Worm (Caenorhabditis elegans) whole organism, early embryonic: ENCODE measurements around the gene str-48.
A peak's percentile ranks its signal among the peaks of the same experiment; 100 is the strongest.

ENCODE experiments used
- B0310.2 ChIP-seq: sonication (generic microtip); optimal IDR thresholded peaks from 2 replicates; lab custom pipeline; 2016; ENCODE audit warnings: mild to moderate bottlenecking, missing genetic modification characterization, missing compliant biosample characterization
- F13C5.2 ChIP-seq: sonication (generic microtip); optimal IDR thresholded peaks from 2 replicates; lab custom pipeline; 2017; ENCODE audit warnings: mild to moderate bottlenecking, missing genetic modification characterization, inconsistent platforms, missing compliant biosample characterization
- aly-1 ChIP-seq: sonication (generic microtip); optimal IDR thresholded peaks from 2 replicates; lab custom pipeline; 2016; ENCODE audit warnings: missing genetic modification characterization, missing compliant biosample characterization
- ama-1 ChIP-seq: fragments of 150-350 bp; optimal IDR thresholded peaks from 2 replicates; lab custom pipeline; 2014
- ceh-13 ChIP-seq: fragments of 200-800 bp; sonication (Bioruptor generic); optimal IDR thresholded peaks from 2 replicates; lab custom pipeline; 2018; ENCODE audit warnings: mild to moderate bottlenecking, missing genetic modification characterization, missing compliant biosample characterization
- ceh-36 ChIP-seq: sonication (generic microtip); optimal IDR thresholded peaks from 2 replicates; lab custom pipeline; 2016; ENCODE audit warnings: missing genetic modification characterization, inconsistent platforms, missing compliant biosample characterization
- ets-7 ChIP-seq: sonication (generic microtip); optimal IDR thresholded peaks from 2 replicates; lab custom pipeline; 2016; ENCODE audit warnings: missing genotype, missing genetic modification characterization, missing compliant biosample characterization
- flt-1 ChIP-seq: fragments of 200-800 bp; sonication (Bioruptor generic); IDR thresholded peaks from 2 replicates; pipeline ENCODE4 v1.3.6; 2022; ENCODE audit warnings: missing genetic modification characterization, missing compliant biosample characterization
- hmbx-1 ChIP-seq: sonication (generic microtip); optimal IDR thresholded peaks from 2 replicates; lab custom pipeline; 2016; ENCODE audit warnings: mild to moderate bottlenecking, missing genetic modification characterization, missing compliant biosample characterization
- hmg-4 ChIP-seq: fragments of 200-800 bp; sonication (Bioruptor generic); optimal IDR thresholded peaks from 2 replicates; lab custom pipeline; 2018; ENCODE audit warnings: mild to moderate bottlenecking, missing genetic modification characterization, missing compliant biosample characterization
- hnd-1 ChIP-seq: sonication (generic microtip); optimal IDR thresholded peaks from 2 replicates; lab custom pipeline; 2016; ENCODE audit warnings: missing genetic modification characterization, missing compliant biosample characterization
- pes-1 ChIP-seq: fragments of 200-800 bp; sonication (Bioruptor generic); IDR thresholded peaks from 2 replicates; pipeline ENCODE4 v1.3.6; 2022; ENCODE audit warnings: missing genetic modification reagents, missing genetic modification characterization, missing compliant biosample characterization
- scrt-1 ChIP-seq: fragments of 200-800 bp; sonication (Bioruptor generic); IDR thresholded peaks from 2 replicates; pipeline ENCODE4 v1.3.6; 2022; ENCODE audit warnings: missing genetic modification characterization, missing compliant biosample characterization
- sea-1 ChIP-seq: fragments of 200-800 bp; sonication (Bioruptor generic); conservative IDR thresholded peaks from 2 replicates; pipeline ENCODE4 v1.3.6; 2022; ENCODE audit warnings: missing genetic modification characterization, missing compliant biosample characterization
- tbx-11 ChIP-seq: fragments of 200-800 bp; sonication (Bioruptor generic); IDR thresholded peaks from 2 replicates; pipeline ENCODE4 v1.3.6; 2022; ENCODE audit warnings: missing genetic modification characterization, missing compliant biosample characterization
- tbx-37 ChIP-seq: fragments of 200-800 bp; sonication (Bioruptor generic); conservative IDR thresholded peaks from 2 replicates; pipeline ENCODE4 v1.3.6; 2022; ENCODE audit warnings: missing genetic modification reagents, missing genetic modification characterization, missing compliant biosample characterization
- tra-4 ChIP-seq: sonication (generic microtip); optimal IDR thresholded peaks from 2 replicates; lab custom pipeline; 2017; ENCODE audit warnings: missing genetic modification characterization, missing compliant biosample characterization

str-48 gene

ce11 chrIV:7107893-7108292 lies 13.9 kb upstream of the str-48 start, which contains the start of gene ZC477.2:
TSS of gene ZC477.2 (plus strand) at chrIV:7108193.
- no peak for TF ChIP-seq ceh-36 (tag; lab: Kevin White, UChicago)
- TF ChIP-seq ama-1 (lab: Kevin White, UChicago): no peak
- no peak for TF ChIP-seq hmbx-1
- no peak for TF ChIP-seq scrt-1 (GFP tag; lab: Robert Waterston, UW)
- TF ChIP-seq B0310.2 (tag; lab: Kevin White, UChicago): no peak

DNA sequence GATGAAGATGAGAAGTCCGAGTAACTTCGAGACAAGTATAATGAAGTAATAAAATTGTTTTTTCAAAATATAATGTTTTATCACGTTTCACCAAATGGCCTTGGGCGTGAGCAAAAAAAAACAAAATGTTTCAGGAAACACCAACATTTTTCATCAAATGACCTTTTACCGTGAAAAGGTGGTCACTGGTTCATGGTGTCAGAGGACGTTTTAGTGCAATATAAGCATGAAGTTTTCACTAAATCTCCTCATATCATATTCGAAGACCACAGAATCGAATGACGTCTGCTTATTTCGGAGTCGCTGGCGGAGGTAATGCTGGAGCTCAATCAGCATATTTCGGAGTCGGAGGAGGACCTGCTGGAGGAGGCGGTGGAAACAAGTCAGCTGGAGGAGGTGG lies 10.5 kb upstream of the str-48 start, which contains the start of the genes ZC477.7 and ssq-3:
Gene ZC477.7 (minus strand): TSS at position 101 of the 400 bp plus-strand sequence.
Gene ssq-3 (plus strand): TSS at position 251 of the 400 bp plus-strand sequence.
- TF ChIP-seq flt-1 (GFP tag; lab: Robert Waterston, UW): no peak
- no peak for TF ChIP-seq ama-1 (lab: Kevin White, UChicago)
- TF ChIP-seq tra-4 (tag; lab: Kevin White, UChicago): no peak
- TF ChIP-seq tbx-11 (GFP tag; lab: Robert Waterston, UW): no peak
- no peak for TF ChIP-seq sea-1 (GFP tag; lab: Robert Waterston, UW)
- no peak for TF ChIP-seq ceh-36 (tag; lab: Kevin White, UChicago)
- no peak for TF ChIP-seq B0310.2 (tag; lab: Kevin White, UChicago)
- TF ChIP-seq aly-1 (tag; lab: Kevin White, UChicago): no peak
- TF ChIP-seq pes-1 (GFP tag; lab: Robert Waterston, UW): no peak
- no peak for TF ChIP-seq tbx-37 (GFP tag; lab: Robert Waterston, UW)
- TF ChIP-seq hmbx-1: no peak
- TF ChIP-seq ceh-13 (GFP tag; lab: Kevin White, UChicago): no peak
- no peak for TF ChIP-seq hmg-4 (GFP tag; lab: Kevin White, UChicago)

ce11 chrIV:7114599-7114998 lies 7.2 kb upstream of the str-48 start, which contains the start of gene nas-8:
TSS of gene nas-8 (plus strand) at chrIV:7114899.
- TF ChIP-seq ets-7 (no peak), scrt-1 (GFP tag; lab: Robert Waterston, UW) (no peak), tra-4 (tag; lab: Kevin White, UChicago) (no peak), hnd-1 (tag; lab: Kevin White, UChicago) (no peak), ceh-36 (tag; lab: Kevin White, UChicago) (no peak), tbx-11 (GFP tag; lab: Robert Waterston, UW) (no peak), ceh-13 (GFP tag; lab: Kevin White, UChicago) (no peak), aly-1 (tag; lab: Kevin White, UChicago) (no peak), hmbx-1 (no peak), flt-1 (GFP tag; lab: Robert Waterston, UW) (no peak), sea-1 (GFP tag; lab: Robert Waterston, UW) (no peak), hmg-4 (GFP tag; lab: Kevin White, UChicago) (no peak), tbx-37 (GFP tag; lab: Robert Waterston, UW) (no peak), ama-1 (lab: Kevin White, UChicago) (no peak), B0310.2 (tag; lab: Kevin White, UChicago) (no peak)

ce11 chrIV:7131780-7132179 lies 10.0 kb downstream of the str-48 start, which contains the start of gene grsp-3:
TSS of gene grsp-3 (minus strand) at chrIV:7131928.
- TF ChIP-seq flt-1 (GFP tag; lab: Robert Waterston, UW) (no peak), scrt-1 (GFP tag; lab: Robert Waterston, UW) (no peak)

DNA sequence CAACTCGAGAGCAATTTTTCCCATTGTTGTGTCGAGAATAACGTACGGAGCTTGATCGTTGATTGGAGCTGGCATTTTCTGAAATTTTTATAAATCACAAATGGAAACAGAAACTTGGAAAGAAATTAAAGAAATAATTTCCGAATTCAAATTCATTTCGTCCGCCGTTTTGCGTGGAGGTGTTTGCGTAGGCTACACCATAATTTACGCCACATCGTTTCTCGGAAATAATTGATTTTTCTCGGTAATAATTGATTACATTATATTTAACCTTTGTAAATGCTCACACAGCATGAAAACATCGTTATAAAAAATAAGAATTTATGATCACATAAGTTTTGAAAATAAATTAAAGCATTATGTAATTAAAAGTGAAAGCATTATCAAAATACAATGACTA lies 11.3 kb downstream of the str-48 start, which contains the start of gene cyn-12:
Gene cyn-12 (minus strand): TSS at position 78 of the 400 bp plus-strand sequence.
- TF ChIP-seq tbx-11 (GFP tag; lab: Robert Waterston, UW) (no peak), tra-4 (tag; lab: Kevin White, UChicago) (no peak), tbx-37 (GFP tag; lab: Robert Waterston, UW) (0 out of 2 replicates have a peak, but pooled peaks have one; percentile 14), ets-7 (no peak), hmg-4 (GFP tag; lab: Kevin White, UChicago) (no peak), F13C5.2 (tag; lab: Kevin White, UChicago) (no peak), hnd-1 (tag; lab: Kevin White, UChicago) (no peak)

DNA sequence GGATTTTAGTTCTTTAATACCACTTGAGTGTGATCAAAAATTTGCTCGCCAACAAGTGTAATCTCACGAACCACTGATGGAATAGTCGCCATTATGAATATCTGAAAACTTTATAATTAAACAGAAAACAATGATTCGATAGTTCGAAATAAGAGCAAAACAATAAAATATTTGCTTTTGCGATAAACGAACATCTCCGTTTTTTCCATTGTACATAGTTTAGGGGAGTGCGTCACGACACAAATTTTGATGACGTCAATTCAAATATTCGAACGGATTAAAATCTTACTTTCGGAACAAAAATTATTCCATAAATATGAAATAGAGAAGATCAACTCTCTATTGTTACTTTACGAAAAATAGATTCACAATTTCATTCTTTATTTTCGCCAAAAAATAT lies 12.2 kb downstream of the str-48 start, which contains the start of gene mutd-1:
Gene mutd-1 (minus strand): TSS at position 101 of the 400 bp plus-strand sequence.
- TF ChIP-seq tra-4 (tag; lab: Kevin White, UChicago) (no peak), ets-7 (no peak), hnd-1 (tag; lab: Kevin White, UChicago) (no peak), scrt-1 (GFP tag; lab: Robert Waterston, UW) (no peak), flt-1 (GFP tag; lab: Robert Waterston, UW) (no peak), B0310.2 (tag; lab: Kevin White, UChicago) (no peak), ama-1 (lab: Kevin White, UChicago) (no peak), pes-1 (GFP tag; lab: Robert Waterston, UW) (no peak), tbx-11 (GFP tag; lab: Robert Waterston, UW) (no peak), hmg-4 (GFP tag; lab: Kevin White, UChicago) (no peak), tbx-37 (GFP tag; lab: Robert Waterston, UW) (no peak)

DNA sequence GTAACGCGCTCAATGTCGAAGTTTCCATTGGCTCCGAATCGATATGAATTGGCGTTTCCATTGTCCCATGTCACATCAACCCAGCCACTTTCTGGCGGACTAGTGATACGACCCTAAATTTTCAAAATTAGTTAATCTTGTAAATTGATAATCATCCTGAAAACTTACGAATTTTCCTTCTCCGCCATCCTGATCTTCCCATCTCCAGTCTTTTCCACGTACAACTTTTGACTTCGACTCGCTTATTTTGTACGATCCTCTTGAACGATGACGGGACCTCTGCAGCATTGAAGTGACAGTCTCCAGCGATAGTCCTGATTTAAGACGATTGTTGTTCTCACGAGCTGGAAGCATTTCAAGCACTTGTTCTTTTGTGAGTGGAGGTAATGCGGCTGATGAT lies 17.3 kb downstream of the str-48 start:
- TF ChIP-seq aly-1 (tag; lab: Kevin White, UChicago): no peak
- TF ChIP-seq scrt-1 (GFP tag; lab: Robert Waterston, UW): no peak
- TF ChIP-seq ama-1 (lab: Kevin White, UChicago): no peak
- TF ChIP-seq hnd-1 (tag; lab: Kevin White, UChicago): no peak
- TF ChIP-seq ceh-36 (tag; lab: Kevin White, UChicago): no peak
- no peak for TF ChIP-seq tbx-37 (GFP tag; lab: Robert Waterston, UW)
- no peak for TF ChIP-seq B0310.2 (tag; lab: Kevin White, UChicago)
- TF ChIP-seq sea-1 (GFP tag; lab: Robert Waterston, UW): no peak
- TF ChIP-seq ceh-13 (GFP tag; lab: Kevin White, UChicago): no peak
- no peak for TF ChIP-seq flt-1 (GFP tag; lab: Robert Waterston, UW)
- TF ChIP-seq hmg-4 (GFP tag; lab: Kevin White, UChicago): no peak
- no peak for TF ChIP-seq hmbx-1
- TF ChIP-seq tbx-11 (GFP tag; lab: Robert Waterston, UW): no peak
- no peak for TF ChIP-seq tra-4 (tag; lab: Kevin White, UChicago)
- no peak for TF ChIP-seq F13C5.2 (tag; lab: Kevin White, UChicago)
